Fruit fly (Drosophila melanogaster) whole organism: ENCODE data around the gene Oseg4.

Experiments used
- CG8478 ChIP-seq: fragments of >200 bp; optimal IDR thresholded peaks from 2 replicates; lab custom pipeline; 2018; ENCODE audit warnings: inconsistent platforms
- Dll ChIP-seq: fragments of >200 bp; optimal IDR thresholded peaks from 2 replicates; lab custom pipeline; 2017
- EcR ChIP-seq, 2 experiments: fragments of >200 bp; optimal IDR thresholded peaks; 2 replicates each; lab custom pipeline; 2017; ENCODE audit warnings: missing biosample characterization in 2 of 2, missing genetic modification characterization in 2 of 2, missing genetic modification reagents in 2 of 2
- pan ChIP-seq: fragments of >200 bp; optimal IDR thresholded peaks from 2 replicates; lab custom pipeline; 2017
- psq ChIP-seq: fragments of >200 bp; optimal IDR thresholded peaks from 2 replicates; lab custom pipeline; 2017
- usp ChIP-seq: fragments of >200 bp; optimal IDR thresholded peaks from 2 replicates; lab custom pipeline; 2017; ENCODE audit warnings: missing biosample characterization, missing genetic modification characterization, mixed read lengths

DNA sequence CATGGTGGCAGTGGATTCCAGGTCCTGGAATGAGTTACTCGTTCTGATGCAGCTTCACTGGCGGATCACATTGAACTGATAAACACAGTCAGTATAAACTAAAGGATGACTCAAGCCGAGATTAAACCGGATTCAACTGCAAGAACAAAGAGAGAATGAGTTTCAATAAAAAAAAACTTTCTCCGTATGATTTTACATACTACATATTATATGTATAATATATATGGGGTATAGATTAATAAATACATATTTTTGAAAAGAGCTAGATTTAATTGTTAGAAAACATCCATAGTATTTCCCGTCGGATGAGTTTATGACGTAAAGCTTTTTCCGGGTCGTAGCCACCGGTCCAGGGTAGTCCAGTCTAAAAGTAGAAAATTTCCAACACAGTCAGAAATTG lies 11.5 kb downstream of the Oseg4 start, which contains the start of gene CG12035:
- TF ChIP-seq usp (GFP tag; lab: Kevin White, UChicago) (no peak), EcR (GFP tag; optimal IDR thresholded peaks at IDR 0.05; lab: Kevin White, UChicago) (no peak), Dll (lab: Kevin White, UChicago) (no peak), psq (lab: Kevin White, UChicago) (no peak), CG8478 (lab: Kevin White, UChicago) (no peak), pan (lab: Kevin White, UChicago) (no peak)
